Worm (Caenorhabditis elegans) whole organism, L1 larva: ENCODE results near the gene T11F9.21.

Experiments
- aly-2 ChIP-seq: fragments of 150-350 bp; optimal IDR thresholded peaks from 2 replicates; lab custom pipeline; 2014; ENCODE audit warnings: missing biosample characterization, missing genetic modification characterization
- ceh-82 ChIP-seq, 3 experiments: fragments of 150-350 bp in 1 of 3; sonication (generic microtip) in 2 of 3; optimal IDR thresholded peaks; 2 replicates each; lab custom pipeline; 2014 to 2017; ENCODE audit warnings: missing biosample characterization in 3 of 3, missing genetic modification characterization in 3 of 3
- fos-1 ChIP-seq: fragments of 150-350 bp; optimal IDR thresholded peaks from 2 replicates; lab custom pipeline; 2014; ENCODE audit warnings: missing biosample characterization, missing genetic modification characterization
- nhr-76 ChIP-seq: sonication (generic microtip); optimal IDR thresholded peaks from 2 replicates; lab custom pipeline; 2017; ENCODE audit warnings: missing biosample characterization, missing genetic modification characterization
- pag-3 ChIP-seq: sonication (generic microtip); optimal IDR thresholded peaks from 2 replicates; lab custom pipeline; 2017; ENCODE audit warnings: missing genetic modification characterization, mild to moderate bottlenecking, missing compliant biosample characterization, antibody characterized with exemption, borderline replicate concordance; ENCODE audit not compliant: insufficient read depth
- zag-1 ChIP-seq: fragments of 150-350 bp; optimal IDR thresholded peaks from 2 replicates; lab custom pipeline; 2014; ENCODE audit warnings: missing biosample characterization, missing genetic modification characterization
- ztf-11 ChIP-seq, 2 experiments: sonication (generic microtip); optimal IDR thresholded peaks; 2 replicates each; lab custom pipeline; 2016 to 2017; ENCODE audit warnings: missing genetic modification characterization in 2 of 2, missing biosample characterization in 1 of 2, missing compliant biosample characterization in 1 of 2

ce11 chrV:11474399-11474798 lies 18.2 kb upstream of the T11F9.21 start, which contains the start of gene nas-22:
- no peak for TF ChIP-seq fos-1
- TF ChIP-seq zag-1 (tag; lab: Kevin White, UChicago): no peak
- no peak for TF ChIP-seq aly-2 (tag; lab: Kevin White, UChicago)
- no peak for TF ChIP-seq pag-3 (tag; lab: Kevin White, UChicago)
- no peak for TF ChIP-seq ceh-82 (tag; optimal IDR thresholded peaks at IDR 0.05; lab: Kevin White, UChicago)
- TF ChIP-seq nhr-76 (tag; lab: Kevin White, UChicago): no peak
- TF ChIP-seq ztf-11 (tag; optimal IDR thresholded peaks at IDR 0.05; lab: Kevin White, UChicago): no peak
